Worm (Caenorhabditis elegans) whole organism, midembryonic: ENCODE results near the gene srr-8.

Experiments
- T22C8.4 ChIP-seq: fragments of 200-800 bp; sonication (Bioruptor generic); IDR thresholded peaks from 2 replicates; pipeline ENCODE4 v1.3.6; 2022; ENCODE audit warnings: missing genetic modification characterization, missing compliant biosample characterization
- cog-1 ChIP-seq: sonication (generic microtip); optimal IDR thresholded peaks from 2 replicates; lab custom pipeline; 2016; ENCODE audit warnings: missing genetic modification characterization, missing compliant biosample characterization
- flt-1 ChIP-seq: fragments of 200-800 bp; sonication (Bioruptor generic); IDR thresholded peaks from 2 replicates; pipeline ENCODE4 v1.3.6; 2022; ENCODE audit warnings: missing genetic modification characterization, missing compliant biosample characterization
- klf-2 ChIP-seq: fragments of 200-800 bp; sonication (Bioruptor generic); conservative IDR thresholded peaks from 2 replicates; pipeline ENCODE4 v1.3.6; 2022; ENCODE audit warnings: missing genetic modification reagents, missing genetic modification characterization, missing compliant biosample characterization
- med-1 ChIP-seq: sonication (generic microtip); optimal IDR thresholded peaks from 2 replicates; lab custom pipeline; 2017; ENCODE audit warnings: missing genetic modification characterization, mild to moderate bottlenecking, missing compliant biosample characterization, antibody characterized with exemption, missing genetic modification reagents; ENCODE audit not compliant: insufficient read depth
- ref-1 ChIP-seq: fragments of 200-800 bp; sonication (Bioruptor generic); conservative IDR thresholded peaks from 2 replicates; pipeline ENCODE4 v1.3.6; 2022; ENCODE audit warnings: missing genetic modification reagents, missing genetic modification characterization, missing compliant biosample characterization
- tab-1 ChIP-seq: fragments of 200-800 bp; sonication (Bioruptor generic); IDR thresholded peaks from 2 replicates; pipeline ENCODE4 v1.3.6; 2022; ENCODE audit warnings: missing genetic modification characterization, missing compliant biosample characterization
- ztf-23 ChIP-seq: fragments of 200-800 bp; sonication (Bioruptor generic); IDR thresholded peaks from 2 replicates; pipeline ENCODE4 v1.3.6; 2022; ENCODE audit warnings: missing genetic modification reagents, missing genetic modification characterization, missing compliant biosample characterization
- ztf-29 ChIP-seq: fragments of 200-800 bp; sonication (Bioruptor generic); IDR thresholded peaks from 2 replicates; pipeline ENCODE4 v1.3.6; 2022; ENCODE audit warnings: missing genetic modification reagents, missing genetic modification characterization, missing compliant biosample characterization

The srr-8 gene

ce11 chrV:4968775-4969174, 32.7 kb upstream of the srr-8 start:
- no peak for TF ChIP-seq cog-1 (tag; lab: Kevin White, UChicago)

ce11 chrV:4969503-4969902, 32.0 kb upstream of the srr-8 start:
- TF ChIP-seq klf-2 (GFP tag; lab: Robert Waterston, UW) = no peak
- no peak for TF ChIP-seq ref-1 (GFP tag; lab: Robert Waterston, UW)
- TF ChIP-seq tab-1 (GFP tag; lab: Robert Waterston, UW) = no peak
- no peak for TF ChIP-seq ztf-23 (GFP tag; lab: Robert Waterston, UW)
- no peak for TF ChIP-seq ztf-29 (GFP tag; lab: Robert Waterston, UW)
- TF ChIP-seq med-1 (GFP tag; lab: Kevin White, UChicago) = no peak
- TF ChIP-seq flt-1 (GFP tag; lab: Robert Waterston, UW) = no peak
- TF ChIP-seq T22C8.4 (GFP tag; lab: Robert Waterston, UW) = no peak
- TF ChIP-seq cog-1 (tag; lab: Kevin White, UChicago) = no peak

- TF ChIP-seq ref-1 (GFP tag; lab: Robert Waterston, UW) (no peak), ztf-23 (GFP tag; lab: Robert Waterston, UW) (no peak), klf-2 (GFP tag; lab: Robert Waterston, UW) (no peak), T22C8.4 (GFP tag; lab: Robert Waterston, UW) (no peak), tab-1 (GFP tag; lab: Robert Waterston, UW) (no peak), ztf-29 (GFP tag; lab: Robert Waterston, UW) (no peak), flt-1 (GFP tag; lab: Robert Waterston, UW) (no peak), cog-1 (tag; lab: Kevin White, UChicago) (no peak), med-1 (GFP tag; lab: Kevin White, UChicago) (no peak)
Observed at ce11 chrV:4972943-4973342, 28.5 kb upstream of the srr-8 start, which contains the start of gene srsx-9. srsx-9 (minus strand) TSS chrV:4973043.

ce11 chrV:4974677-4975076, 26.8 kb upstream of the srr-8 start, which contains the start of gene srsx-10:
srsx-10 (minus strand) TSS chrV:4974777.
- TF ChIP-seq ref-1 (GFP tag; lab: Robert Waterston, UW) (no peak), ztf-29 (GFP tag; lab: Robert Waterston, UW) (no peak), tab-1 (GFP tag; lab: Robert Waterston, UW) (no peak), cog-1 (tag; lab: Kevin White, UChicago) (no peak), ztf-23 (GFP tag; lab: Robert Waterston, UW) (no peak), klf-2 (GFP tag; lab: Robert Waterston, UW) (no peak)

- TF ChIP-seq T22C8.4 (GFP tag; lab: Robert Waterston, UW) (no peak), ref-1 (GFP tag; lab: Robert Waterston, UW) (no peak), med-1 (GFP tag; lab: Kevin White, UChicago) (no peak), ztf-29 (GFP tag; lab: Robert Waterston, UW) (no peak), ztf-23 (GFP tag; lab: Robert Waterston, UW) (no peak), flt-1 (GFP tag; lab: Robert Waterston, UW) (no peak), cog-1 (tag; lab: Kevin White, UChicago) (no peak), tab-1 (GFP tag; lab: Robert Waterston, UW) (no peak), klf-2 (GFP tag; lab: Robert Waterston, UW) (no peak)
Observed at ce11 chrV:4975140-4975539, 26.3 kb upstream of the srr-8 start, which contains the start of gene F26G5.1. F26G5.1 (plus strand) TSS chrV:4975478.

- TF ChIP-seq ztf-29 (GFP tag; lab: Robert Waterston, UW) (no peak), ref-1 (GFP tag; lab: Robert Waterston, UW) (no peak), tab-1 (GFP tag; lab: Robert Waterston, UW) (no peak), med-1 (GFP tag; lab: Kevin White, UChicago) (no peak), flt-1 (GFP tag; lab: Robert Waterston, UW) (no peak), ztf-23 (GFP tag; lab: Robert Waterston, UW) (no peak), klf-2 (GFP tag; lab: Robert Waterston, UW) (no peak), cog-1 (tag; lab: Kevin White, UChicago) (no peak), T22C8.4 (GFP tag; lab: Robert Waterston, UW) (no peak)
Observed at ce11 chrV:4977539-4977938, 23.9 kb upstream of the srr-8 start.

- TF ChIP-seq ztf-23 (GFP tag; lab: Robert Waterston, UW) (no peak), med-1 (GFP tag; lab: Kevin White, UChicago) (no peak), cog-1 (tag; lab: Kevin White, UChicago) (no peak), ztf-29 (GFP tag; lab: Robert Waterston, UW) (no peak)
Observed at ce11 chrV:4979060-4979459, 22.4 kb upstream of the srr-8 start, which contains the start of gene srsx-11. srsx-11 (minus strand) TSS chrV:4979160.

ce11 chrV:4980094-4980493, 21.4 kb upstream of the srr-8 start:
- TF ChIP-seq tab-1 (GFP tag; lab: Robert Waterston, UW) = no peak
- no peak for TF ChIP-seq klf-2 (GFP tag; lab: Robert Waterston, UW)
- no peak for TF ChIP-seq med-1 (GFP tag; lab: Kevin White, UChicago)
- no peak for TF ChIP-seq T22C8.4 (GFP tag; lab: Robert Waterston, UW)
- no peak for TF ChIP-seq ztf-23 (GFP tag; lab: Robert Waterston, UW)
- no peak for TF ChIP-seq ref-1 (GFP tag; lab: Robert Waterston, UW)
- TF ChIP-seq cog-1 (tag; lab: Kevin White, UChicago) = no peak
- no peak for TF ChIP-seq ztf-29 (GFP tag; lab: Robert Waterston, UW)
- TF ChIP-seq flt-1 (GFP tag; lab: Robert Waterston, UW) = no peak

ce11 chrV:4980873-4981272, 20.6 kb upstream of the srr-8 start, which contains the start of gene srsx-12:
srsx-12 (minus strand) TSS chrV:4980973.
- TF ChIP-seq ztf-29 (GFP tag; lab: Robert Waterston, UW) (no peak), cog-1 (tag; lab: Kevin White, UChicago) (no peak), T22C8.4 (GFP tag; lab: Robert Waterston, UW) (no peak), ztf-23 (GFP tag; lab: Robert Waterston, UW) (no peak), med-1 (GFP tag; lab: Kevin White, UChicago) (no peak), klf-2 (GFP tag; lab: Robert Waterston, UW) (no peak), ref-1 (GFP tag; lab: Robert Waterston, UW) (no peak), flt-1 (GFP tag; lab: Robert Waterston, UW) (no peak), tab-1 (GFP tag; lab: Robert Waterston, UW) (no peak)
